Worm (Caenorhabditis elegans) whole organism, late embryonic: ENCODE results near the gene ceh-19.

Source experiments
- Y22D7AL.16 ChIP-seq: sonication (generic microtip); optimal IDR thresholded peaks from 2 replicates; lab custom pipeline; 2016; ENCODE audit warnings: missing genetic modification characterization, missing compliant biosample characterization
- ama-1 ChIP-seq: fragments of 150-350 bp; optimal IDR thresholded peaks from 2 replicates; lab custom pipeline; 2014
- ceh-18 ChIP-seq: sonication (generic microtip); optimal IDR thresholded peaks from 2 replicates; lab custom pipeline; 2016; ENCODE audit warnings: missing genetic modification characterization, missing compliant biosample characterization
- ceh-24 ChIP-seq: sonication (generic microtip); optimal IDR thresholded peaks from 2 replicates; lab custom pipeline; 2016; ENCODE audit warnings: mild to moderate bottlenecking, missing genetic modification characterization, missing compliant biosample characterization
- ceh-30 ChIP-seq: fragments of 150-350 bp; optimal IDR thresholded peaks from 2 replicates; lab custom pipeline; 2014; ENCODE audit warnings: missing biosample characterization, missing genetic modification characterization
- ceh-31 ChIP-seq: sonication (generic microtip); optimal IDR thresholded peaks from 2 replicates; lab custom pipeline; 2016; ENCODE audit warnings: missing genetic modification characterization, missing compliant biosample characterization
- ceh-34 ChIP-seq: sonication (generic microtip); optimal IDR thresholded peaks from 2 replicates; lab custom pipeline; 2016; ENCODE audit warnings: mild to moderate bottlenecking, missing genetic modification characterization, missing compliant biosample characterization
- ceh-45 ChIP-seq: fragments of 200-800 bp; sonication (Bioruptor generic); IDR thresholded peaks from 2 replicates; pipeline ENCODE4 v1.3.6; 2022; ENCODE audit warnings: missing genetic modification reagents, missing genetic modification characterization, missing compliant biosample characterization
- ceh-48 ChIP-seq: sonication (generic microtip); optimal IDR thresholded peaks from 2 replicates; lab custom pipeline; 2016; ENCODE audit warnings: missing genetic modification characterization, inconsistent platforms, missing compliant biosample characterization
- ceh-6 ChIP-seq: fragments of 200-800 bp; sonication (Bioruptor generic); optimal IDR thresholded peaks from 2 replicates; lab custom pipeline; 2018; ENCODE audit warnings: mild to moderate bottlenecking, missing genetic modification characterization, missing compliant biosample characterization
- elt-4 ChIP-seq: sonication (generic microtip); optimal IDR thresholded peaks from 2 replicates; lab custom pipeline; 2016; ENCODE audit warnings: missing genetic modification characterization, missing compliant biosample characterization
- eyg-1 ChIP-seq: sonication (generic microtip); optimal IDR thresholded peaks from 2 replicates; lab custom pipeline; 2016; ENCODE audit warnings: missing genotype, missing genetic modification characterization, missing compliant biosample characterization
- fax-1 ChIP-seq: sonication (generic microtip); optimal IDR thresholded peaks from 2 replicates; lab custom pipeline; 2016; ENCODE audit warnings: missing genotype, missing genetic modification characterization, missing compliant biosample characterization
- fkh-10 ChIP-seq: fragments of 150-350 bp; optimal IDR thresholded peaks from 2 replicates; lab custom pipeline; 2014; ENCODE audit warnings: missing biosample characterization, missing genetic modification reagents, missing genetic modification characterization
- gmeb-2 ChIP-seq: sonication (generic microtip); optimal IDR thresholded peaks from 2 replicates; lab custom pipeline; 2016; ENCODE audit warnings: missing genetic modification characterization, inconsistent platforms, missing compliant biosample characterization
- hlh-13 ChIP-seq: fragments of 200-800 bp; sonication (Bioruptor generic); optimal IDR thresholded peaks from 2 replicates; lab custom pipeline; 2018; ENCODE audit warnings: mild to moderate bottlenecking, missing genetic modification characterization, missing compliant biosample characterization
- hlh-30 ChIP-seq: sonication (generic microtip); optimal IDR thresholded peaks from 2 replicates; lab custom pipeline; 2017; ENCODE audit warnings: antibody characterized with exemption, missing genetic modification characterization, missing compliant biosample characterization; ENCODE audit not compliant: insufficient read depth
- hlh-6 ChIP-seq: sonication (generic microtip); optimal IDR thresholded peaks from 2 replicates; lab custom pipeline; 2016; ENCODE audit warnings: missing genotype, missing genetic modification characterization, missing compliant biosample characterization
- lim-6 ChIP-seq: sonication (generic microtip); optimal IDR thresholded peaks from 2 replicates; lab custom pipeline; 2016; ENCODE audit warnings: missing genetic modification characterization, missing compliant biosample characterization
- mec-3 ChIP-seq: sonication (generic microtip); optimal IDR thresholded peaks from 2 replicates; lab custom pipeline; 2016; ENCODE audit warnings: borderline replicate concordance, missing genetic modification characterization, missing compliant biosample characterization
- nfya-1 ChIP-seq: sonication (generic microtip); optimal IDR thresholded peaks from 2 replicates; lab custom pipeline; 2017; ENCODE audit warnings: missing genetic modification characterization, mild to moderate bottlenecking, missing compliant biosample characterization, antibody characterized with exemption, moderate library complexity
- nhr-11 ChIP-seq: fragments of 150-350 bp; optimal IDR thresholded peaks from 2 replicates; lab custom pipeline; 2014; ENCODE audit warnings: missing biosample characterization, missing genetic modification characterization
- nhr-232 ChIP-seq: sonication (generic microtip); optimal IDR thresholded peaks from 2 replicates; lab custom pipeline; 2016; ENCODE audit warnings: missing genetic modification characterization, missing compliant biosample characterization
- npax-4 ChIP-seq: sonication (generic microtip); optimal IDR thresholded peaks from 2 replicates; lab custom pipeline; 2016; ENCODE audit warnings: missing genetic modification characterization, missing compliant biosample characterization
- pag-3 ChIP-seq: sonication (generic microtip); optimal IDR thresholded peaks from 2 replicates; lab custom pipeline; 2016; ENCODE audit warnings: missing compliant biosample characterization, missing genetic modification characterization, borderline replicate concordance
- pat-9 ChIP-seq: fragments of 200-800 bp; sonication (Bioruptor generic); optimal IDR thresholded peaks from 2 replicates; lab custom pipeline; 2018; ENCODE audit warnings: mild to moderate bottlenecking, missing genetic modification characterization, moderate library complexity, missing compliant biosample characterization
- pha-2 ChIP-seq: sonication (generic microtip); optimal IDR thresholded peaks from 2 replicates; lab custom pipeline; 2017; ENCODE audit warnings: mild to moderate bottlenecking, missing genetic modification characterization, missing compliant biosample characterization
- pha-4 ChIP-seq: fragments of 150-350 bp; optimal IDR thresholded peaks from 2 replicates; lab custom pipeline; 2018; ENCODE audit warnings: missing biosample characterization, missing genetic modification reagents, missing genetic modification characterization
- pqm-1 ChIP-seq: sonication (generic microtip); optimal IDR thresholded peaks from 2 replicates; lab custom pipeline; 2016; ENCODE audit warnings: missing genetic modification characterization, missing compliant biosample characterization
- pros-1 ChIP-seq: fragments of 150-350 bp; optimal IDR thresholded peaks from 2 replicates; lab custom pipeline; 2014; ENCODE audit warnings: missing biosample characterization, missing genetic modification reagents, missing genetic modification characterization
- ref-2 ChIP-seq: sonication (generic microtip); optimal IDR thresholded peaks from 2 replicates; lab custom pipeline; 2016; ENCODE audit warnings: missing genetic modification characterization, missing compliant biosample characterization
- rnt-1 ChIP-seq: sonication (generic microtip); optimal IDR thresholded peaks from 2 replicates; lab custom pipeline; 2016; ENCODE audit warnings: missing genetic modification characterization, missing compliant biosample characterization
- tbx-2 ChIP-seq: sonication (generic microtip); optimal IDR thresholded peaks from 2 replicates; lab custom pipeline; 2016; ENCODE audit warnings: missing genetic modification characterization, missing compliant biosample characterization
- ttx-3 ChIP-seq: sonication (generic microtip); optimal IDR thresholded peaks from 2 replicates; lab custom pipeline; 2016; ENCODE audit warnings: missing genetic modification reagents, missing genetic modification characterization, missing compliant biosample characterization
- unc-3 ChIP-seq, 2 experiments: fragments of 200-800 bp in 1 of 2; sonication (Bioruptor generic) in 1 of 2; sonication (generic microtip) in 1 of 2; conservative IDR thresholded peaks in 1 of 2; optimal IDR thresholded peaks in 1 of 2; 2 replicates each; pipeline versions ENCODE4 v1.3.6 to Lab custom; 2016 to 2022; ENCODE audit warnings: missing compliant biosample characterization in 2 of 2, missing genetic modification characterization in 2 of 2, missing genetic modification reagents in 1 of 2
- unc-42 ChIP-seq: sonication (generic microtip); optimal IDR thresholded peaks from 2 replicates; lab custom pipeline; 2016; ENCODE audit warnings: missing genotype, missing genetic modification characterization, missing compliant biosample characterization
- unc-55 ChIP-seq: sonication (generic microtip); optimal IDR thresholded peaks from 2 replicates; lab custom pipeline; 2017; ENCODE audit warnings: missing biosample characterization, missing genetic modification reagents, missing genetic modification characterization
- unc-86 ChIP-seq: sonication (generic microtip); optimal IDR thresholded peaks from 2 replicates; lab custom pipeline; 2016; ENCODE audit warnings: missing genetic modification characterization, missing compliant biosample characterization
- zip-5 ChIP-seq: sonication (generic microtip); optimal IDR thresholded peaks from 2 replicates; lab custom pipeline; 2016; ENCODE audit warnings: missing genetic modification characterization, missing compliant biosample characterization
- ztf-16 ChIP-seq: sonication (generic microtip); optimal IDR thresholded peaks from 2 replicates; lab custom pipeline; 2017; ENCODE audit warnings: missing genetic modification characterization, missing compliant biosample characterization

Gene ceh-19

DNA sequence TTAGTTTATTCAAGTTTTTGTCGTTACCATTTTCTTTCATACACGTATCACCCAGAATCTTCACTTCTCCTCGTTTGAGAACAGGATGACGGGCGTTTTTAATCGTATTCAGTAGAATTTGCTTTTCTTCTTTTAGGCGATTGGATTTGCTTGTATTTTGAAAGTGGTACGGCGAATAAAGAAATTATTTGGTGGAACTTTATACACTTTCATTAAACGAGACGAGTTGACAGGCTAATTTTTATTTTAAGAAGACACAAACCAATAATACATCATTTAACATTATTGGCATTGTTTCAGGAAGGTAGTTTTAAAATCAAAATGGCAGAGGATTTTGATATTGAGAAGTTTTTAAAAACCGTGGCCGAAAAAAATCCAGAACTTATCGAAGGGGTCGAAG lies 40.8 kb downstream of the ceh-19 start, which contains the start of gene C49H3.4:
Gene C49H3.4, plus strand, starts transcription at position 301 of the 400 bp plus-strand sequence.
- TF ChIP-seq pros-1 (tag; lab: Kevin White, UChicago): no peak
- TF ChIP-seq pag-3 (tag; lab: Kevin White, UChicago): no peak
- no peak for TF ChIP-seq eyg-1 (tag; lab: Kevin White, UChicago)
- TF ChIP-seq nhr-232 (tag; lab: Kevin White, UChicago): no peak
- TF ChIP-seq fkh-10 (GFP tag; lab: Kevin White, UChicago): no peak
- no peak for TF ChIP-seq ztf-16
- TF ChIP-seq hlh-13 (GFP tag; lab: Kevin White, UChicago): no peak

- TF ChIP-seq ttx-3 (tag; lab: Kevin White, UChicago) (no peak), ceh-18 (tag; lab: Kevin White, UChicago) (no peak), pqm-1 (tag; lab: Kevin White, UChicago) (no peak), elt-4 (tag; lab: Kevin White, UChicago) (no peak), unc-86 (tag; lab: Kevin White, UChicago) (no peak), ceh-48 (tag; lab: Kevin White, UChicago) (peak; percentile 24), pha-4 (no peak), ceh-45 (GFP tag; lab: Robert Waterston, UW) (no peak), pros-1 (tag; lab: Kevin White, UChicago) (no peak), hlh-30 (no peak), npax-4 (tag; lab: Kevin White, UChicago) (no peak), eyg-1 (tag; lab: Kevin White, UChicago) (no peak), pat-9 (tag; lab: Kevin White, UChicago) (no peak), nfya-1 (tag; lab: Kevin White, UChicago) (peak; percentile 4), rnt-1 (no peak), unc-55 (GFP tag; lab: Kevin White, UChicago) (no peak), ceh-34 (tag; lab: Kevin White, UChicago) (no peak), ceh-6 (no peak)
Measured at ce11 chrIV:7910197-7910735, 45.5 kb downstream of the ceh-19 start, which contains the start of the genes npp-27 and ntl-4. Gene npp-27 (minus strand): TSS chrIV:7910247. Gene ntl-4 (plus strand): TSS chrIV:7910575.

DNA sequence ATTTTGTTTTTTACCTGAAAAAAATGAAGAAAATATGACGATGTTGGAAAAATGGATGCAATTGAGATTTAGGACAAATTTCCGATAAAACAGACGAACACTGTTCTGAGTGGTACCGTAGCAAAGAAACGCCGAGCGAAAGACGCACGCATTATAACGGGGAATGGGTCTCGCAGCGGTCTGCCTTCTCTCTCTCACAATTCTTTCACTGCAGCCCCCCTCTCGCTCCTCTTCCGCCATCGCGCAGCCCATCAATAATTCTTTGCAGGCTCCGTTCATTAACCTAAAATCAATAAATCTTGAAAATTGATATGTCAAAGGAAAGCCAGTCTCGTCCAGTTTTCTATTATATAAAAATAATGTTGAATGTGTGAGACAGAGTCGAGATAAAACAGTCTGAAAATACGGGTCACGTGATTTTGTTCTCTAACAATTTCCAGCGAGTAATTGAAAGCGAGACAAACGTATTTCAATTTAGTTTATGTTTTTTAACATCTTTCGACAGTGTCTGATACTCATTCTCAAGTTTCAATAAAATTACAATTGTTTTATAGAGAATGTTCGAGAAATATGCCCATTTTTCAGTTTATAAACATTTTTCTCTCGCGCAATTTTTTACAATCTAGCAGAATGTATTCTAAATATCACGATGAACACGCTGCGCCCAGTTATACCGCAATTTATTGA lies 46.2 kb downstream of the ceh-19 start:
- TF ChIP-seq hlh-30 (peak; percentile 68), ceh-48 (tag; lab: Kevin White, UChicago) (peak; percentile 71), ceh-24 (tag; lab: Kevin White, UChicago) (no peak), ceh-6 (no peak), unc-42 (tag; lab: Kevin White, UChicago) (peak; percentile 36), ceh-30 (tag; lab: Kevin White, UChicago) (peak; percentile 6), ceh-31 (tag; lab: Kevin White, UChicago) (no peak), nfya-1 (tag; lab: Kevin White, UChicago) (peak; percentile 9), ceh-18 (tag; lab: Kevin White, UChicago) (peak; percentile 16), ceh-34 (tag; lab: Kevin White, UChicago) (peak; percentile 42), fax-1 (tag; lab: Kevin White, UChicago) (no peak), gmeb-2 (tag; lab: Kevin White, UChicago) (no peak), ref-2 (tag; lab: Kevin White, UChicago) (no peak), tbx-2 (tag; lab: Kevin White, UChicago) (peak; percentile 3)

ce11 chrIV:7906643-7907042 lies 49.1 kb downstream of the ceh-19 start:
- TF ChIP-seq ceh-18 (tag; lab: Kevin White, UChicago) (no peak), pha-4 (no peak), ceh-6 (no peak), Y22D7AL.16 (tag; lab: Kevin White, UChicago) (no peak), hlh-30 (no peak), ceh-31 (tag; lab: Kevin White, UChicago) (no peak), hlh-6 (tag; lab: Kevin White, UChicago) (no peak), fax-1 (tag; lab: Kevin White, UChicago) (no peak), mec-3 (tag; lab: Kevin White, UChicago) (no peak), unc-3 (GFP tag; conservative IDR thresholded peaks at IDR 0.05; lab: Robert Waterston, UW) (no peak), unc-3 (tag; optimal IDR thresholded peaks at IDR 0.05; lab: Kevin White, UChicago) (no peak), pha-2 (no peak), lim-6 (tag; lab: Kevin White, UChicago) (no peak), npax-4 (tag; lab: Kevin White, UChicago) (no peak), unc-42 (tag; lab: Kevin White, UChicago) (no peak), zip-5 (tag; lab: Kevin White, UChicago) (no peak), ama-1 (lab: Kevin White, UChicago) (no peak), nhr-11 (no peak)
